Worm (Caenorhabditis elegans) whole organism, L3 larva: ENCODE measurements around the gene msp-55.

Experiments used
- elt-2 ChIP-seq: sonication (generic microtip); optimal IDR thresholded peaks from 2 replicates; lab custom pipeline; 2016; ENCODE audit warnings: missing genetic modification reagents, mild to moderate bottlenecking, missing genetic modification characterization, missing compliant biosample characterization
- lin-15B ChIP-seq: fragments of 150-350 bp; optimal IDR thresholded peaks from 2 replicates; lab custom pipeline; 2014; ENCODE audit warnings: missing biosample characterization, missing genetic modification characterization
- ztf-4 ChIP-seq: fragments of 150-350 bp; optimal IDR thresholded peaks from 2 replicates; lab custom pipeline; 2014; ENCODE audit warnings: missing biosample characterization, missing genetic modification characterization

ce11 chrIV:5077918-5078317, 22.1 kb upstream of the msp-55 start:
- no peak for TF ChIP-seq elt-2 (tag; lab: Kevin White, UChicago)
- no peak for TF ChIP-seq lin-15B
- TF ChIP-seq ztf-4 (tag; lab: Kevin White, UChicago) = no peak
